Fruit fly (Drosophila melanogaster) whole organism, adult: ENCODE results near the gene E5.

ENCODE experiments used
- CG33017 ChIP-seq: fragments of 200-800 bp; sonication (Bioruptor generic); optimal IDR thresholded peaks from 2 replicates; lab custom pipeline; 2018; ENCODE audit warnings: missing biosample characterization, mild to moderate bottlenecking, missing genetic modification characterization, moderate library complexity
- CG7101 ChIP-seq: fragments of 200-800 bp; sonication (Bioruptor generic); optimal IDR thresholded peaks from 2 replicates; lab custom pipeline; 2018; ENCODE audit warnings: missing biosample characterization, mild to moderate bottlenecking, missing genetic modification characterization, moderate library complexity
- Clk ChIP-seq: fragments of 200-800 bp; sonication (Bioruptor generic); optimal IDR thresholded peaks from 2 replicates; lab custom pipeline; 2017; ENCODE audit warnings: missing biosample characterization, missing genetic modification characterization
- Crg-1 ChIP-seq: fragments of 200-800 bp; sonication (Bioruptor generic); optimal IDR thresholded peaks from 2 replicates; lab custom pipeline; 2016; ENCODE audit warnings: missing biosample characterization, missing genetic modification characterization
- bab1 ChIP-seq: fragments of 200-800 bp; sonication (Bioruptor generic); optimal IDR thresholded peaks from 3 replicates; lab custom pipeline; 2019; ENCODE audit warnings: missing biosample characterization, mild to moderate bottlenecking, missing genetic modification characterization, moderate library complexity
- cic ChIP-seq: fragments of 200-800 bp; sonication (Bioruptor generic); optimal IDR thresholded peaks from 2 replicates; lab custom pipeline; 2017; ENCODE audit warnings: missing biosample characterization, mild to moderate bottlenecking, missing genetic modification characterization, moderate library complexity
- cnc ChIP-seq, 2 experiments: fragments of >200 bp; optimal IDR thresholded peaks; 2 replicates each; lab custom pipeline; 2017
- kay ChIP-seq: fragments of 200-800 bp; sonication (Bioruptor generic); peaks from one replicate; lab custom pipeline; 2016; ENCODE audit warnings: missing biosample characterization, missing genetic modification characterization, borderline replicate concordance
- tj ChIP-seq: fragments of 200-800 bp; sonication (Bioruptor generic); optimal IDR thresholded peaks from 3 replicates; lab custom pipeline; 2017; ENCODE audit warnings: missing biosample characterization, mild to moderate bottlenecking, missing genetic modification characterization, moderate library complexity
- toe ChIP-seq: fragments of 200-800 bp; sonication (Bioruptor generic); optimal IDR thresholded peaks from 2 replicates; lab custom pipeline; 2016; ENCODE audit warnings: missing biosample characterization, missing genetic modification characterization

- TF ChIP-seq Crg-1 (GFP tag; lab: Kevin White, UChicago) (no peak), kay (no peak), tj (GFP tag; lab: Kevin White, UChicago) (no peak), cic (no peak), bab1 (no peak), cnc (optimal IDR thresholded peaks at IDR 0.05; lab: Kevin White, UChicago) (no peak), CG7101 (tag; lab: Kevin White, UChicago) (no peak), Clk (no peak), CG33017 (tag; lab: Kevin White, UChicago) (no peak), toe (GFP tag; lab: Kevin White, UChicago) (no peak)
Measured at dm6 chr3R:13911314-13911713, 36.6 kb upstream of the E5 start.
